Worm (Caenorhabditis elegans) whole organism, L4 larva: Measurements from ENCODE around the gene marc-5.
A peak's percentile ranks its signal among the peaks of the same experiment; 100 is the strongest.

Source experiments
- F44E2.7 ChIP-seq: fragments of 200-800 bp; sonication (Bioruptor generic); IDR thresholded peaks from 2 replicates; pipeline ENCODE4 v2.1.2; 2022; ENCODE audit warnings: missing genetic modification characterization, missing compliant biosample characterization
- R02D3.7 ChIP-seq: fragments of 150-350 bp; sonication (generic microtip); optimal IDR thresholded peaks from 3 replicates; lab custom pipeline; 2014; ENCODE audit warnings: missing biosample characterization, missing genetic modification characterization
- T20F7.1 ChIP-seq: fragments of 200-800 bp; sonication (Bioruptor generic); optimal IDR thresholded peaks from 2 replicates; lab custom pipeline; 2018; ENCODE audit warnings: mild to moderate bottlenecking, missing genetic modification characterization, missing compliant biosample characterization
- Y105C5A.15 ChIP-seq: fragments of 200-800 bp; sonication (Bioruptor generic); IDR thresholded peaks from 2 replicates; pipeline ENCODE4 v1.3.6; 2022; ENCODE audit warnings: missing genetic modification characterization, missing compliant biosample characterization
- Y48G9A.11 ChIP-seq: fragments of 200-800 bp; sonication (Bioruptor generic); IDR thresholded peaks from 2 replicates; pipeline ENCODE4 v1.3.6; 2022; ENCODE audit warnings: missing genetic modification reagents, missing genetic modification characterization, missing compliant biosample characterization
- Y5F2A.4 ChIP-seq: fragments of 200-800 bp; sonication (Bioruptor generic); optimal IDR thresholded peaks from 2 replicates; lab custom pipeline; 2018; ENCODE audit warnings: mild to moderate bottlenecking, missing genetic modification characterization, missing compliant biosample characterization
- Y75B8A.6 ChIP-seq: fragments of 200-800 bp; sonication (Bioruptor generic); IDR thresholded peaks from 2 replicates; pipeline ENCODE4 v1.3.6; 2022; ENCODE audit warnings: missing genetic modification reagents, missing genetic modification characterization, missing compliant biosample characterization
- arid-1 ChIP-seq: fragments of 200-800 bp; sonication (Bioruptor generic); conservative IDR thresholded peaks from 2 replicates; pipeline ENCODE4 v1.3.6; 2022; ENCODE audit warnings: missing genetic modification reagents, missing genetic modification characterization, missing compliant biosample characterization
- ceh-32 ChIP-seq: sonication (generic microtip); optimal IDR thresholded peaks from 2 replicates; lab custom pipeline; 2016; ENCODE audit warnings: mild to moderate bottlenecking, missing genetic modification characterization, missing compliant biosample characterization; ENCODE audit not compliant: poor library complexity
- ceh-44 ChIP-seq: fragments of 200-800 bp; sonication (Bioruptor generic); IDR thresholded peaks from 2 replicates; pipeline ENCODE4 v1.3.6; 2022; ENCODE audit warnings: missing genetic modification reagents, missing genetic modification characterization, missing compliant biosample characterization
- ceh-62 ChIP-seq: sonication (generic microtip); optimal IDR thresholded peaks from 2 replicates; lab custom pipeline; 2017; ENCODE audit warnings: missing biosample characterization, missing genetic modification characterization
- ces-1 ChIP-seq: fragments of 150-350 bp; sonication (generic microtip); optimal IDR thresholded peaks from 4 replicates; lab custom pipeline; 2014; ENCODE audit warnings: missing biosample characterization, missing genetic modification reagents, missing genetic modification characterization
- ctbp-1 ChIP-seq: fragments of 200-800 bp; sonication (Bioruptor generic); IDR thresholded peaks from 2 replicates; pipeline ENCODE4 v1.3.6; 2022; ENCODE audit warnings: missing genetic modification reagents, missing genetic modification characterization, missing compliant biosample characterization
- daf-16 ChIP-seq, 3 experiments: sonication (generic microtip); optimal IDR thresholded peaks; 2 replicates each; lab custom pipeline; 2016 to 2017; ENCODE audit warnings: missing genetic modification characterization in 3 of 3, missing genetic modification reagents in 3 of 3, mild to moderate bottlenecking in 2 of 3, missing compliant biosample characterization in 2 of 3, missing biosample characterization in 1 of 3, moderate library complexity in 1 of 3
- dmd-6 ChIP-seq: fragments of 200-800 bp; sonication (Bioruptor generic); IDR thresholded peaks from 2 replicates; pipeline ENCODE4 v1.3.6; 2022; ENCODE audit warnings: missing genetic modification reagents, missing genetic modification characterization, missing compliant biosample characterization
- dpl-1 ChIP-seq: fragments of 150-350 bp; optimal IDR thresholded peaks from 2 replicates; lab custom pipeline; 2014; ENCODE audit warnings: missing biosample characterization, missing genetic modification reagents, missing genetic modification characterization
- dve-1 ChIP-seq: sonication (generic microtip); optimal IDR thresholded peaks from 2 replicates; lab custom pipeline; 2017; ENCODE audit warnings: antibody characterized with exemption, mild to moderate bottlenecking, missing genetic modification characterization, missing compliant biosample characterization; ENCODE audit not compliant: insufficient read depth
- egl-27 ChIP-seq: sonication (generic microtip); optimal IDR thresholded peaks from 3 replicates; lab custom pipeline; 2017; ENCODE audit warnings: missing biosample characterization, missing genetic modification reagents, missing genetic modification characterization
- fos-1 ChIP-seq: fragments of 150-350 bp; optimal IDR thresholded peaks from 2 replicates; lab custom pipeline; 2014; ENCODE audit warnings: missing biosample characterization, missing genetic modification characterization
- hlh-11 ChIP-seq: fragments of 200-800 bp; sonication (Bioruptor generic); optimal IDR thresholded peaks from 2 replicates; lab custom pipeline; 2018; ENCODE audit warnings: mild to moderate bottlenecking, missing genetic modification characterization, missing compliant biosample characterization
- hmg-1.1 ChIP-seq: fragments of 200-800 bp; sonication (Bioruptor generic); IDR thresholded peaks from 2 replicates; pipeline ENCODE4 v1.3.6; 2022; ENCODE audit warnings: missing genetic modification reagents, missing genetic modification characterization, missing compliant biosample characterization
- lin-1 ChIP-seq: fragments of 200-800 bp; sonication (Bioruptor generic); IDR thresholded peaks from 2 replicates; pipeline ENCODE4 v1.3.6; 2022; ENCODE audit warnings: missing genetic modification reagents, missing genetic modification characterization, missing compliant biosample characterization
- lin-29 ChIP-seq: fragments of 200-800 bp; sonication (Bioruptor generic); IDR thresholded peaks from 2 replicates; pipeline ENCODE4 v1.3.6; 2022; ENCODE audit warnings: missing genetic modification reagents, missing genetic modification characterization, missing compliant biosample characterization
- lin-38 ChIP-seq: fragments of 200-800 bp; sonication (Bioruptor generic); IDR thresholded peaks from 2 replicates; pipeline ENCODE4 v1.3.6; 2022; ENCODE audit warnings: missing genetic modification reagents, missing genetic modification characterization, missing compliant biosample characterization
- mep-1 ChIP-seq: fragments of 150-350 bp; sonication (generic microtip); optimal IDR thresholded peaks from 3 replicates; lab custom pipeline; 2014; ENCODE audit warnings: missing biosample characterization, missing genetic modification characterization
- nhr-10 ChIP-seq: fragments of 150-350 bp; optimal IDR thresholded peaks from 2 replicates; lab custom pipeline; 2014; ENCODE audit warnings: missing biosample characterization, missing genetic modification characterization
- nhr-11 ChIP-seq: fragments of 150-350 bp; optimal IDR thresholded peaks from 2 replicates; lab custom pipeline; 2014; ENCODE audit warnings: missing biosample characterization, missing genetic modification characterization
- nhr-111 ChIP-seq: fragments of 200-800 bp; sonication (Bioruptor generic); optimal IDR thresholded peaks from 2 replicates; lab custom pipeline; 2018; ENCODE audit warnings: mild to moderate bottlenecking, missing genetic modification characterization, missing compliant biosample characterization
- nhr-237 ChIP-seq: sonication (generic microtip); optimal IDR thresholded peaks from 2 replicates; lab custom pipeline; 2017; ENCODE audit warnings: missing biosample characterization, missing genetic modification characterization
- nhr-25 ChIP-seq: sonication (generic microtip); optimal IDR thresholded peaks from 2 replicates; lab custom pipeline; 2017; ENCODE audit warnings: missing genetic modification characterization, mild to moderate bottlenecking, missing compliant biosample characterization, antibody characterized with exemption, moderate library complexity, borderline replicate concordance; ENCODE audit not compliant: insufficient read depth
- nhr-28 ChIP-seq: fragments of 150-350 bp; optimal IDR thresholded peaks from 2 replicates; lab custom pipeline; 2014; ENCODE audit warnings: missing biosample characterization, missing genetic modification characterization
- nhr-48 ChIP-seq: sonication (generic microtip); optimal IDR thresholded peaks from 2 replicates; lab custom pipeline; 2016; ENCODE audit warnings: mild to moderate bottlenecking, missing genetic modification characterization, missing compliant biosample characterization
- nhr-6 ChIP-seq: fragments of 150-350 bp; optimal IDR thresholded peaks from 2 replicates; lab custom pipeline; 2014; ENCODE audit warnings: missing biosample characterization, missing genetic modification characterization
- pha-4 ChIP-seq, 2 experiments: fragments of 150-350 bp in 1 of 2; fragments of 200-800 bp in 1 of 2; sonication (Bioruptor generic) in 1 of 2; IDR thresholded peaks in 1 of 2; optimal IDR thresholded peaks in 1 of 2; 2 replicates each; pipeline versions ENCODE4 v1.3.6 to Lab custom; 2014 to 2022; ENCODE audit warnings: missing genetic modification characterization in 2 of 2, missing genetic modification reagents in 2 of 2, missing biosample characterization in 1 of 2, missing compliant biosample characterization in 1 of 2
- set-16 ChIP-seq: fragments of 200-800 bp; sonication (Bioruptor generic); IDR thresholded peaks from 2 replicates; pipeline ENCODE4 v1.3.6; 2022; ENCODE audit warnings: missing genetic modification reagents, missing genetic modification characterization, missing compliant biosample characterization
- snpc-1.2 ChIP-seq: fragments of 200-800 bp; sonication (Bioruptor generic); IDR thresholded peaks from 2 replicates; pipeline ENCODE4 v1.3.6; 2022; ENCODE audit warnings: missing genetic modification reagents, missing genetic modification characterization, missing compliant biosample characterization
- snpc-4 ChIP-seq: fragments of 150-350 bp; optimal IDR thresholded peaks from 2 replicates; lab custom pipeline; 2014; ENCODE audit warnings: missing biosample characterization, missing genetic modification characterization
- spr-1 ChIP-seq: sonication (generic microtip); optimal IDR thresholded peaks from 2 replicates; lab custom pipeline; 2016; ENCODE audit warnings: mild to moderate bottlenecking, missing genetic modification characterization, missing compliant biosample characterization
- tag-97 ChIP-seq: fragments of 200-800 bp; sonication (Bioruptor generic); IDR thresholded peaks from 2 replicates; pipeline ENCODE4 v1.3.6; 2022; ENCODE audit warnings: missing genetic modification characterization, missing compliant biosample characterization
- tra-1 ChIP-seq: fragments of 200-800 bp; sonication (Bioruptor generic); IDR thresholded peaks from 2 replicates; pipeline ENCODE4 v1.3.6; 2022; ENCODE audit warnings: missing genetic modification reagents, missing genetic modification characterization, missing compliant biosample characterization
- unc-62 ChIP-seq, 3 experiments: fragments of 150-350 bp in 1 of 3; sonication (generic microtip); optimal IDR thresholded peaks in 2 of 3; peaks in 1 of 3; 1 replicate in 1 of 3; 2 replicates in 2 of 3; lab custom pipeline; 2014 to 2017; ENCODE audit warnings: missing biosample characterization in 3 of 3, missing genetic modification characterization in 3 of 3, missing genetic modification reagents in 3 of 3, missing genotype in 1 of 3
- vab-7 ChIP-seq: fragments of 200-800 bp; sonication (Bioruptor generic); IDR thresholded peaks from 2 replicates; pipeline ENCODE4 v1.3.6; 2022; ENCODE audit warnings: missing genetic modification reagents, missing genetic modification characterization, missing compliant biosample characterization
- zfp-2 ChIP-seq: sonication (generic microtip); optimal IDR thresholded peaks from 2 replicates; lab custom pipeline; 2016; ENCODE audit warnings: mild to moderate bottlenecking, missing genetic modification characterization, missing compliant biosample characterization
- ztf-7 ChIP-seq: fragments of 150-350 bp; optimal IDR thresholded peaks from 2 replicates; lab custom pipeline; 2014; ENCODE audit warnings: missing biosample characterization, missing genetic modification characterization

The marc-5 gene

ce11 chrII:12362262-12362661 lies 17.1 kb downstream of the marc-5 start (continued):
- TF ChIP-seq spr-1, result no peak
- no peak for TF ChIP-seq hmg-1.1 (GFP tag; lab: Robert Waterston, UW)
- TF ChIP-seq Y75B8A.6 (GFP tag; lab: Robert Waterston, UW), result no peak
- 0 out of 2 replicates have a peak, but pooled peaks have one; percentile 11 for TF ChIP-seq arid-1 (GFP tag; lab: Robert Waterston, UW)
- TF ChIP-seq nhr-6 (tag; lab: Kevin White, UChicago), result no peak
- 0 out of 2 replicates have a peak, but pooled peaks have one; percentile 12 for TF ChIP-seq ceh-44 (GFP tag; lab: Robert Waterston, UW)
- peak; percentile 20; the same call in 1 of the 2 replicates for TF ChIP-seq snpc-1.2 (GFP tag; lab: Robert Waterston, UW)
- TF ChIP-seq R02D3.7 (tag; lab: Kevin White, UChicago), result no peak
- TF ChIP-seq lin-38 (GFP tag; lab: Robert Waterston, UW), result peak; percentile 46
- no peak for TF ChIP-seq tag-97 (GFP tag; lab: Robert Waterston, UW)

- TF ChIP-seq nhr-11 (tag; lab: Kevin White, UChicago) (no peak), hlh-11 (tag; lab: Kevin White, UChicago) (peak; percentile 44), ceh-62 (tag; lab: Kevin White, UChicago) (no peak), set-16 (GFP tag; lab: Robert Waterston, UW) (no peak), egl-27 (tag; lab: Kevin White, UChicago) (no peak), F44E2.7 (GFP tag; lab: Robert Waterston, UW) (no peak), ceh-32 (tag; lab: Kevin White, UChicago) (no peak), Y5F2A.4 (GFP tag; lab: Kevin White, UChicago) (no peak), zfp-2 (tag; lab: Kevin White, UChicago) (no peak), nhr-237 (no peak), daf-16 (GFP tag; optimal IDR thresholded peaks at IDR 0.05; lab: Kevin White, UChicago) (peak in 1 of 2 experiments; percentile 58), daf-16 (tag; optimal IDR thresholded peaks at IDR 0.05; lab: Kevin White, UChicago) (no peak), lin-1 (GFP tag; lab: Robert Waterston, UW) (no peak), T20F7.1 (GFP tag; lab: Kevin White, UChicago) (peak; percentile 13), nhr-28 (tag; lab: Kevin White, UChicago) (no peak), nhr-25 (tag; lab: Kevin White, UChicago) (no peak), ctbp-1 (GFP tag; lab: Robert Waterston, UW) (no peak), snpc-4 (tag; lab: Kevin White, UChicago) (no peak), nhr-10 (tag; lab: Kevin White, UChicago) (no peak), R02D3.7 (tag; lab: Kevin White, UChicago) (no peak), Y48G9A.11 (GFP tag; lab: Robert Waterston, UW) (no peak), dve-1 (tag; lab: Kevin White, UChicago) (peak; percentile 16), arid-1 (GFP tag; lab: Robert Waterston, UW) (no peak), Y105C5A.15 (no peak), nhr-48 (tag; lab: Kevin White, UChicago) (no peak), dmd-6 (GFP tag; lab: Robert Waterston, UW) (peak; percentile 86)
These were observed 25.5 kb downstream of the marc-5 start for ce11 chrII:12353816-12354215.

- TF ChIP-seq lin-29 (GFP tag; lab: Robert Waterston, UW) (no peak), snpc-4 (tag; lab: Kevin White, UChicago) (no peak), ceh-32 (tag; lab: Kevin White, UChicago) (no peak)
These were observed 26.2 kb downstream of the marc-5 start for ce11 chrII:12353104-12353503.

ce11 chrII:12352115-12352514 lies 27.2 kb downstream of the marc-5 start, which contains the start of gene ras-1:
TSS of gene ras-1 (minus strand) at chrII:12352243.
- 0 out of 2 replicates have a peak, but pooled peaks have one; percentile 21 for TF ChIP-seq pha-4 (GFP tag; IDR thresholded peaks at IDR 0.05; lab: Robert Waterston, UW)
- no peak for TF ChIP-seq pha-4 (tag; optimal IDR thresholded peaks at IDR 0.05; lab: Kevin White, UChicago)
- no peak for TF ChIP-seq unc-62 (GFP tag; optimal IDR thresholded peaks at IDR 0.05 in 1 of 2; lab: Kevin White, UChicago)
- no peak for TF ChIP-seq unc-62 (tag; optimal IDR thresholded peaks at IDR 0.05; lab: Kevin White, UChicago)
- no peak for TF ChIP-seq ces-1 (GFP tag; lab: Kevin White, UChicago)
- no peak for TF ChIP-seq vab-7
- TF ChIP-seq ceh-32 (tag; lab: Kevin White, UChicago), result no peak
- no peak for TF ChIP-seq ztf-7 (tag; lab: Kevin White, UChicago)
- TF ChIP-seq fos-1 (tag; lab: Kevin White, UChicago), result no peak
- TF ChIP-seq dpl-1, result no peak
- no peak for TF ChIP-seq nhr-111
- TF ChIP-seq tra-1, result peak; percentile 62; the same call in 1 of the 2 replicates
- peak; percentile 65; the same call in 1 of the 2 replicates for TF ChIP-seq dmd-6 (GFP tag; lab: Robert Waterston, UW)
- peak; percentile 9 for TF ChIP-seq mep-1
- no peak for TF ChIP-seq set-16 (GFP tag; lab: Robert Waterston, UW)
